Worm (Caenorhabditis elegans) whole organism, L1 larva: ENCODE measurements around the gene dgat-2.

Experiments
- ama-1 ChIP-seq: fragments of 150-350 bp; optimal IDR thresholded peaks from 2 replicates; lab custom pipeline; 2014
- ceh-82 ChIP-seq, 3 experiments: fragments of 150-350 bp in 1 of 3; sonication (generic microtip) in 2 of 3; optimal IDR thresholded peaks; 2 replicates each; lab custom pipeline; 2014 to 2017; ENCODE audit warnings: missing biosample characterization in 3 of 3, missing genetic modification characterization in 3 of 3
- elt-2 ChIP-seq: sonication (generic microtip); optimal IDR thresholded peaks from 2 replicates; lab custom pipeline; 2016; ENCODE audit warnings: missing genetic modification characterization, mild to moderate bottlenecking, inconsistent platforms, missing compliant biosample characterization, missing genetic modification reagents
- fkh-8 ChIP-seq: sonication (generic microtip); optimal IDR thresholded peaks from 2 replicates; lab custom pipeline; 2016; ENCODE audit warnings: mild to moderate bottlenecking, missing genetic modification characterization, missing compliant biosample characterization
- lin-13 ChIP-seq: fragments of 150-350 bp; optimal IDR thresholded peaks from 2 replicates; lab custom pipeline; 2014; ENCODE audit warnings: missing biosample characterization, missing genetic modification reagents, missing genetic modification characterization
- nhr-237 ChIP-seq: fragments of 150-350 bp; optimal IDR thresholded peaks from 2 replicates; lab custom pipeline; 2014; ENCODE audit warnings: missing biosample characterization, missing genetic modification characterization
- rnt-1 ChIP-seq: sonication (generic microtip); optimal IDR thresholded peaks from 2 replicates; lab custom pipeline; 2016; ENCODE audit warnings: mild to moderate bottlenecking, missing genetic modification characterization, moderate library complexity, missing compliant biosample characterization
- snpc-4 ChIP-seq: fragments of 150-350 bp; optimal IDR thresholded peaks from 2 replicates; lab custom pipeline; 2014; ENCODE audit warnings: missing biosample characterization, missing genetic modification characterization
- xbp-1 ChIP-seq: sonication (generic microtip); optimal IDR thresholded peaks from 2 replicates; lab custom pipeline; 2016; ENCODE audit warnings: missing genetic modification characterization, missing compliant biosample characterization
- zip-4 ChIP-seq: fragments of 200-800 bp; sonication (Bioruptor generic); optimal IDR thresholded peaks from 2 replicates; lab custom pipeline; 2018; ENCODE audit warnings: mild to moderate bottlenecking, missing genetic modification characterization, moderate library complexity, missing compliant biosample characterization

DNA sequence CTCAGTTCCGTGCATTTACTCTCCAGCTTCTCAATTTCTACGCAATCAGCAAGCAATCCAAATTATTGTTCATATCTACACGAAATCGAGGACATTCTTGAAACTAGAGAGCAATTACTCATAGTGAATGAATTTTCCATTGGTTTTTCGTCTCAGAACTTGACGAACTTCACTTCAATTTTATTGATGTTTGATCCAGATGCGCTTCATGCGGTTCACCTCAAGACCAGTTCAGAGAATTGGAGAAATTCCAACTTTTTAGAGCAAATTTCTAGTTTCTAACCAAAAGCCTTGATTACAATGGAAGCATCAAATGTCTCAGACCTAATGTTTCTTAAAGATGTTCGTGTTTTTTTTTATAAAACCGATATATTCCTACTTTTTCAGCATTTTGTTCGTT lies 39.8 kb upstream of the dgat-2 start, which contains the start of gene Y6G8.8:
- TF ChIP-seq zip-4: no peak
- no peak for TF ChIP-seq elt-2
- TF ChIP-seq xbp-1 (tag; lab: Kevin White, UChicago): no peak
- no peak for TF ChIP-seq ceh-82 (tag; optimal IDR thresholded peaks at IDR 0.05; lab: Kevin White, UChicago)
- TF ChIP-seq lin-13 (GFP tag; lab: Kevin White, UChicago): no peak
- TF ChIP-seq fkh-8: no peak
- TF ChIP-seq rnt-1: no peak
- TF ChIP-seq ama-1 (lab: Kevin White, UChicago): no peak
- TF ChIP-seq snpc-4 (tag; lab: Kevin White, UChicago): no peak
- no peak for TF ChIP-seq nhr-237 (tag; lab: Kevin White, UChicago)
